Fruit fly (Drosophila melanogaster) whole organism, adult: ENCODE data around the gene CadN.

Experiments
- CG1620 ChIP-seq: fragments of 200-800 bp; sonication (Bioruptor generic); optimal IDR thresholded peaks from 2 replicates; lab custom pipeline; 2016; ENCODE audit warnings: missing biosample characterization, missing genetic modification characterization
- Clk ChIP-seq: fragments of 200-800 bp; sonication (Bioruptor generic); optimal IDR thresholded peaks from 2 replicates; lab custom pipeline; 2017; ENCODE audit warnings: missing biosample characterization, missing genetic modification characterization
- Hr96 ChIP-seq: fragments of 200-800 bp; sonication (Bioruptor generic); optimal IDR thresholded peaks from 2 replicates; lab custom pipeline; 2016; ENCODE audit warnings: missing biosample characterization, missing genetic modification characterization
- Mnt ChIP-seq: fragments of 200-800 bp; sonication (Bioruptor generic); optimal IDR thresholded peaks from 2 replicates; lab custom pipeline; 2016; ENCODE audit warnings: missing biosample characterization, mild to moderate bottlenecking, missing genetic modification characterization
- bab1 ChIP-seq: fragments of 200-800 bp; sonication (Bioruptor generic); optimal IDR thresholded peaks from 3 replicates; lab custom pipeline; 2019; ENCODE audit warnings: missing biosample characterization, mild to moderate bottlenecking, missing genetic modification characterization, moderate library complexity
- kay ChIP-seq: fragments of 200-800 bp; sonication (Bioruptor generic); peaks from one replicate; lab custom pipeline; 2016; ENCODE audit warnings: missing biosample characterization, missing genetic modification characterization, borderline replicate concordance
- pad ChIP-seq: fragments of 200-800 bp; sonication (Bioruptor generic); optimal IDR thresholded peaks from 3 replicates; lab custom pipeline; 2017; ENCODE audit warnings: missing biosample characterization, missing genetic modification characterization, mild to moderate bottlenecking, moderate library complexity, missing genetic modification reagents
- toe ChIP-seq: fragments of 200-800 bp; sonication (Bioruptor generic); optimal IDR thresholded peaks from 2 replicates; lab custom pipeline; 2016; ENCODE audit warnings: missing biosample characterization, missing genetic modification characterization

DNA sequence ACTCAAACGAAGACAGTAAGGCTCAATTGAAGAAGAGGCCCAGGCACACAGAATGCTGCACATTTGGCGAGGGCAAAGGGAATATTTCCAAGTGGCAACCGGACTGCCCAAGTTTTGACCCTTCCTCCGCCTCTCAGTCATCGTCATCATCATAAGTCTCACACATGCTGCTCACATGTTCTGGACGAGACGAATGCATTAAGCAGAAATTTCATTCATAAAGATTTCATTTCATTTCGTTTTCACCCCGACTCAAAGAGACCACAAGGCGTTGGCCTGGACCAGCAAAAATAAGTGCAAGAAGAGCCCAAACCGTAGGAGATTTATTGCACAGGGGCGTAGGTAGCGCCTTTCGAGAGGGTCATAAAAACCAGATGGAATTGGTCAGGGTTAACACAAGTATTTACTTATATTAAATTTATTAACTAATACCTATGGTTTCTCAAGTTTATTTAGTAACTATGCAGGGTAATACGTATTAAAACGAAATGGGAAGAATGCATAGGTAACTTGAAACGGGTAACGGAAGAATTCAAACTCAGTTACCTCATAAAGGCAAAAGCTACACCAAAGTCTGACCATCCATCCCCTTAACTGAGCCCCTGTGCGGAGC, 29.3 kb downstream of the CadN start:
- no peak for TF ChIP-seq kay (GFP tag; lab: Kevin White, UChicago)
- TF ChIP-seq bab1 (GFP tag; lab: Kevin White, UChicago), result no peak
- TF ChIP-seq Mnt (GFP tag; lab: Kevin White, UChicago), result no peak
- TF ChIP-seq Clk (GFP tag; lab: Kevin White, UChicago), result no peak
- TF ChIP-seq CG1620 (GFP tag; lab: Kevin White, UChicago), result no peak
- TF ChIP-seq toe (GFP tag; lab: Kevin White, UChicago), result no peak
- TF ChIP-seq Hr96, result no peak
- no peak for TF ChIP-seq pad (GFP tag; lab: Kevin White, UChicago)
